Fruit fly (Drosophila melanogaster) whole organism, pupa: ENCODE measurements around the gene CG17298.

Experiments used
- CG13204 ChIP-seq: fragments of 200-800 bp; sonication (Bioruptor generic); optimal IDR thresholded peaks from 2 replicates; lab custom pipeline; 2018; ENCODE audit warnings: missing biosample characterization, mild to moderate bottlenecking, missing genetic modification characterization, moderate library complexity
- EcR ChIP-seq: fragments of 200-800 bp; sonication (Bioruptor generic); optimal IDR thresholded peaks from 3 replicates; lab custom pipeline; 2019; ENCODE audit warnings: missing biosample characterization, missing genetic modification characterization, mild to moderate bottlenecking, moderate library complexity, missing genetic modification reagents
- Pif1B ChIP-seq: fragments of 200-800 bp; sonication (Bioruptor generic); optimal IDR thresholded peaks from 3 replicates; lab custom pipeline; 2016; ENCODE audit warnings: missing biosample characterization, missing genetic modification characterization
- gl ChIP-seq: fragments of 200-800 bp; sonication (Bioruptor generic); optimal IDR thresholded peaks from 2 replicates; lab custom pipeline; 2018; ENCODE audit warnings: missing biosample characterization, mild to moderate bottlenecking, missing genetic modification characterization

DNA sequence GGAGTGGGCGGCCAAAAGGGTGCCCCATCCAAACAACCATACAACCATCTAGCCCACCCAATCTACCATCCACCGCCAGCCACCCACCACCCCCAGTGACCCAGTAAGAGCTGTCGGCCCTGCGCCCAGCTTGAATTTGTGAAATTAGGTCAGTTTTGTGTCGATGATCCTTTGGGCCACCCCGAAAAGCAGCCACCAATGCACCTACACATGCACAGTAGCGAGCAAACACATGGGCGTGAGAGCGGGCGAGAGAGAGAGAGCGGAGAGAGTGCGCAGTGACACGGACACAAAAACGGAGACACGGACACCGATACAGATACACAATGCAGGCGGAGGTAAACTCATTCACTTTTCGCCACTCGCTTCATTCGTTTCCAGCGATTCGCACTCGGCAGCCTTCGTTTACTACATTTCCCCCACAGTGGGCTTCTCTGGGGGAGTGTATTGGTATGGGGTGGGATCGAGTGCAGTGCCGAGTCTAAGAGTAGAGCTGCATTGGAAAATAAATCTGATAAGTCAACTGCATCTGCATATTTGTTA lies 6.1 kb downstream of the CG17298 start:
- no peak for TF ChIP-seq CG13204 (GFP tag; lab: Kevin White, UChicago)
- TF ChIP-seq gl (tag; lab: Kevin White, UChicago) = no peak
- TF ChIP-seq EcR = peak; percentile 85
- no peak for TF ChIP-seq Pif1B
